Worm (Caenorhabditis elegans) whole organism, late embryonic: ENCODE data around the gene gcy-3.

Experiments
- T23F11.4 ChIP-seq: fragments of 200-800 bp; sonication (Bioruptor generic); optimal IDR thresholded peaks from 2 replicates; lab custom pipeline; 2018; ENCODE audit warnings: mild to moderate bottlenecking, missing genetic modification characterization, missing compliant biosample characterization
- pha-4 ChIP-seq: fragments of 150-350 bp; optimal IDR thresholded peaks from 2 replicates; lab custom pipeline; 2018; ENCODE audit warnings: missing biosample characterization, missing genetic modification reagents, missing genetic modification characterization
- sox-4 ChIP-seq: sonication (generic microtip); optimal IDR thresholded peaks from 2 replicates; lab custom pipeline; 2017; ENCODE audit warnings: mild to moderate bottlenecking, missing genetic modification characterization, inconsistent platforms, missing compliant biosample characterization

DNA sequence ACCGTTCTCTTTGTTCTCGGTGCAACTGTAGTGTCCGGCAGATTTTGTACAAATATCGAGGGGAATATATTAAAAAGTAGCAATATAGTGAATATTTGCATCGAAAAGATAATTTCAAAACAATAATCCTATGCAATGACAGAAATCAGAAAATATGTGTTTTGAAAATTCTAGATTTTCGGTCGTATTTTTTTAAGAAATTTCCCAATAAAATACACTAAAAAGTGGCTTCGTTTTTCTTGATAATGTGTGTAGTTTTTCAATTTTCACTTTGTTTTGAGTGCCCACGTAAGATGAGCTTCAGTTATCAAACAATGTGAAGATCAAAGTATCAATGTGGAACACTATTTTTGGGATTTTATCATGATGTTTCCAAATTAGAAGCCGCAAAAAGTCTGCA, 9.8 kb upstream of the gcy-3 start, which contains the start of gene gcy-1:
- no peak for TF ChIP-seq sox-4 (tag; lab: Kevin White, UChicago)
- TF ChIP-seq pha-4, result no peak
- TF ChIP-seq T23F11.4, result no peak
